Fruit fly (Drosophila melanogaster) whole organism, embryonic: ENCODE results near the gene Nup153.
A peak's percentile ranks its signal among the peaks of the same experiment; 100 is the strongest.

Source experiments
- Adf1 ChIP-seq: fragments of 200-800 bp; sonication (Bioruptor generic); IDR thresholded peaks from 2 replicates; pipeline ENCODE4 v1.3.6; 2022; ENCODE audit warnings: missing biosample characterization, missing genetic modification characterization
- Awh ChIP-seq: fragments of 200-800 bp; sonication (Bioruptor generic); IDR thresholded peaks from 2 replicates; pipeline ENCODE4, ENCODE4 v1.3.6; 2022; ENCODE audit warnings: missing biosample characterization, missing genetic modification characterization
- Bdp1 ChIP-seq: fragments of 200-800 bp; sonication (Bioruptor generic); optimal IDR thresholded peaks from 3 replicates; lab custom pipeline; 2016; ENCODE audit warnings: missing biosample characterization, missing genetic modification characterization
- Bgb ChIP-seq: fragments of 200-800 bp; sonication (Bioruptor generic); IDR thresholded peaks from 2 replicates; pipeline ENCODE4 v1.3.6; 2022; ENCODE audit warnings: missing biosample characterization, missing genetic modification characterization; ENCODE audit not compliant: partially characterized antibody
- CG14014 ChIP-seq: fragments of 200-800 bp; sonication (Bioruptor generic); IDR thresholded peaks from 2 replicates; pipeline ENCODE4 v1.3.6; 2022; ENCODE audit warnings: missing biosample characterization, missing genetic modification characterization
- CG1602 ChIP-seq: fragments of 200-800 bp; sonication (Bioruptor generic); optimal IDR thresholded peaks from 3 replicates; lab custom pipeline; 2016; ENCODE audit warnings: missing biosample characterization, missing genetic modification characterization
- CG16813 ChIP-seq: fragments of 200-800 bp; sonication (Bioruptor generic); IDR thresholded peaks from 3 replicates; pipeline ENCODE4 v1.3.6; 2022; ENCODE audit warnings: missing biosample characterization, missing genetic modification characterization; ENCODE audit not compliant: partially characterized antibody
- CG1792 ChIP-seq: fragments of 200-800 bp; sonication (Bioruptor generic); optimal IDR thresholded peaks from 2 replicates; lab custom pipeline; 2016; ENCODE audit warnings: missing biosample characterization, missing genetic modification characterization
- CG18619 ChIP-seq: fragments of 200-800 bp; sonication (Bioruptor generic); optimal IDR thresholded peaks from 3 replicates; lab custom pipeline; 2017; ENCODE audit warnings: missing biosample characterization, mild to moderate bottlenecking, missing genetic modification characterization
- CG3065 ChIP-seq: fragments of 200-800 bp; sonication (Bioruptor generic); optimal IDR thresholded peaks from 2 replicates; lab custom pipeline; 2016; ENCODE audit warnings: missing biosample characterization, missing genetic modification characterization
- CG32767 ChIP-seq: fragments of 200-800 bp; sonication (Bioruptor generic); IDR thresholded peaks from 2 replicates; pipeline ENCODE4 v1.3.6; 2022; ENCODE audit warnings: missing biosample characterization, missing genetic modification characterization
- CG33213 ChIP-seq: fragments of 200-800 bp; sonication (Bioruptor generic); optimal IDR thresholded peaks from 3 replicates; lab custom pipeline; 2016; ENCODE audit warnings: missing biosample characterization, missing genetic modification characterization
- CG3995 ChIP-seq: fragments of 200-800 bp; sonication (Bioruptor generic); optimal IDR thresholded peaks from 3 replicates; lab custom pipeline; 2016; ENCODE audit warnings: missing biosample characterization, missing genetic modification characterization
- CG4360 ChIP-seq: fragments of 200-800 bp; sonication (Bioruptor generic); IDR thresholded peaks from 2 replicates; pipeline ENCODE4 v1.3.6; 2022; ENCODE audit warnings: missing biosample characterization, missing genetic modification characterization
- CG5953 ChIP-seq: fragments of 200-800 bp; sonication (Bioruptor generic); IDR thresholded peaks from 2 replicates; pipeline ENCODE4 v1.3.6; 2022; ENCODE audit warnings: missing biosample characterization, missing genetic modification characterization
- CG6175 ChIP-seq: fragments of 200-800 bp; sonication (Bioruptor generic); IDR thresholded peaks from 3 replicates; pipeline ENCODE4 v1.3.6; 2022; ENCODE audit warnings: missing biosample characterization, missing genetic modification characterization
- CG6689 ChIP-seq: fragments of 200-800 bp; sonication (Bioruptor generic); IDR thresholded peaks from 2 replicates; pipeline ENCODE4 v1.3.6; 2022; ENCODE audit warnings: missing biosample characterization, missing genetic modification characterization
- CG7987 ChIP-seq: fragments of 200-800 bp; sonication (Bioruptor generic); optimal IDR thresholded peaks from 2 replicates; lab custom pipeline; 2018; ENCODE audit warnings: missing biosample characterization, mild to moderate bottlenecking, missing genetic modification characterization, moderate library complexity
- CG8290 ChIP-seq, 3 experiments: fragments of 200-800 bp; sonication (Bioruptor generic); optimal IDR thresholded peaks; 2 replicates each; lab custom pipeline; 2016 to 2019; ENCODE audit warnings: missing biosample characterization in 3 of 3, missing genetic modification characterization in 3 of 3, mild to moderate bottlenecking in 2 of 3, moderate library complexity in 1 of 3
- CG9437 ChIP-seq: fragments of 200-800 bp; sonication (Bioruptor generic); optimal IDR thresholded peaks from 2 replicates; lab custom pipeline; 2018; ENCODE audit warnings: missing biosample characterization, mild to moderate bottlenecking, missing genetic modification characterization
- CG9727 ChIP-seq: fragments of 200-800 bp; sonication (Bioruptor generic); optimal IDR thresholded peaks from 3 replicates; lab custom pipeline; 2017; ENCODE audit warnings: missing biosample characterization, mild to moderate bottlenecking, missing genetic modification characterization
- CG9797 ChIP-seq: fragments of 200-800 bp; sonication (Bioruptor generic); optimal IDR thresholded peaks from 3 replicates; lab custom pipeline; 2018; ENCODE audit warnings: missing biosample characterization, mild to moderate bottlenecking, missing genetic modification characterization
- D19A ChIP-seq: fragments of 200-800 bp; optimal IDR thresholded peaks from 3 replicates; lab custom pipeline; 2019; ENCODE audit warnings: missing biosample characterization, mild to moderate bottlenecking, missing genetic modification characterization, moderate library complexity
- Dbx ChIP-seq: fragments of 200-800 bp; sonication (Bioruptor generic); IDR thresholded peaks from 3 replicates; pipeline ENCODE4 v1.3.6; 2022; ENCODE audit warnings: missing biosample characterization, missing genetic modification characterization
- GATAe ChIP-seq: fragments of 200-800 bp; sonication (Bioruptor generic); conservative IDR thresholded peaks from 2 replicates; pipeline ENCODE4 v1.3.6; 2022; ENCODE audit warnings: missing biosample characterization, missing genetic modification characterization
- Hr51 ChIP-seq, 2 experiments: fragments of 200-800 bp; sonication (Bioruptor generic); optimal IDR thresholded peaks; 2 replicates in 1 of 2; 3 replicates in 1 of 2; lab custom pipeline; 2016 to 2018; ENCODE audit warnings: missing biosample characterization in 2 of 2, missing genetic modification characterization in 2 of 2, mild to moderate bottlenecking in 1 of 2, moderate library complexity in 1 of 2
- Max ChIP-seq: fragments of 200-800 bp; sonication (Bioruptor generic); optimal IDR thresholded peaks from 2 replicates; lab custom pipeline; 2016; ENCODE audit warnings: missing biosample characterization, mild to moderate bottlenecking, missing genetic modification characterization
- Myb ChIP-seq: fragments of 200-800 bp; sonication (Bioruptor generic); optimal IDR thresholded peaks from 2 replicates; lab custom pipeline; 2016; ENCODE audit warnings: missing biosample characterization, missing genetic modification characterization
- NFAT ChIP-seq: fragments of 200-800 bp; sonication (Bioruptor generic); IDR thresholded peaks from 2 replicates; pipeline ENCODE4 v1.3.6; 2022; ENCODE audit warnings: missing biosample characterization, missing genetic modification characterization
- NK7.1 ChIP-seq: fragments of 200-800 bp; sonication (Bioruptor generic); optimal IDR thresholded peaks from 3 replicates; lab custom pipeline; 2016; ENCODE audit warnings: missing biosample characterization, missing genetic modification characterization
- abd-A ChIP-seq: fragments of 200-800 bp; sonication (Bioruptor generic); optimal IDR thresholded peaks from 3 replicates; lab custom pipeline; 2019; ENCODE audit warnings: missing biosample characterization, mild to moderate bottlenecking, missing genetic modification characterization, moderate library complexity
- ase ChIP-seq: fragments of 200-800 bp; sonication (Bioruptor generic); IDR thresholded peaks from 3 replicates; pipeline ENCODE4 v1.3.6; 2022; ENCODE audit warnings: missing biosample characterization, missing genetic modification characterization
- br ChIP-seq: fragments of >200 bp; optimal IDR thresholded peaks from 2 replicates; lab custom pipeline; 2017
- fd96Cb ChIP-seq: fragments of 200-800 bp; sonication (Bioruptor generic); optimal IDR thresholded peaks from 2 replicates; lab custom pipeline; 2018; ENCODE audit warnings: missing biosample characterization, mild to moderate bottlenecking, missing genetic modification characterization, moderate library complexity
- jumu ChIP-seq: fragments of 200-800 bp; sonication (Bioruptor generic); optimal IDR thresholded peaks from 3 replicates; lab custom pipeline; 2016; ENCODE audit warnings: missing biosample characterization, missing genetic modification characterization
- ken ChIP-seq: fragments of 200-800 bp; sonication (Bioruptor generic); IDR thresholded peaks from 3 replicates; pipeline ENCODE4 v1.3.6; 2022; ENCODE audit warnings: missing biosample characterization, missing genetic modification characterization
- mirr ChIP-seq: fragments of 200-800 bp; sonication (Bioruptor generic); optimal IDR thresholded peaks from 3 replicates; lab custom pipeline; 2018; ENCODE audit warnings: missing biosample characterization, mild to moderate bottlenecking, missing genetic modification characterization
- nau ChIP-seq: fragments of 200-800 bp; sonication (Bioruptor generic); optimal IDR thresholded peaks from 3 replicates; lab custom pipeline; 2017; ENCODE audit warnings: missing biosample characterization, mild to moderate bottlenecking, missing genetic modification characterization, missing genetic modification reagents
- pan ChIP-seq, 4 experiments: fragments of >200 bp in 3 of 4; fragments of 200-800 bp in 1 of 4; sonication (Bioruptor generic) in 1 of 4; optimal IDR thresholded peaks in 3 of 4; IDR thresholded peaks in 1 of 4; 2 replicates each; pipeline versions ENCODE4 v1.3.6 to Lab custom; 2017 to 2022; ENCODE audit warnings: missing biosample characterization in 2 of 4, missing genetic modification characterization in 2 of 4, mixed read lengths in 1 of 4
- phol ChIP-seq: fragments of 200-800 bp; sonication (Bioruptor generic); optimal IDR thresholded peaks from 3 replicates; lab custom pipeline; 2018; ENCODE audit warnings: missing biosample characterization, mild to moderate bottlenecking, missing genetic modification characterization, moderate library complexity
- pzg ChIP-seq: fragments of 200-800 bp; sonication (Bioruptor generic); optimal IDR thresholded peaks from 3 replicates; lab custom pipeline; 2018; ENCODE audit warnings: missing biosample characterization, mild to moderate bottlenecking, missing genetic modification characterization, moderate library complexity
- run ChIP-seq: fragments of 200-800 bp; sonication (Bioruptor generic); optimal IDR thresholded peaks from 3 replicates; lab custom pipeline; 2018; ENCODE audit warnings: missing biosample characterization, mild to moderate bottlenecking, missing genetic modification characterization
- schlank ChIP-seq: fragments of 200-800 bp; sonication (Bioruptor generic); optimal IDR thresholded peaks from 2 replicates; lab custom pipeline; 2018; ENCODE audit warnings: missing biosample characterization, mild to moderate bottlenecking, missing genetic modification characterization
- ssp ChIP-seq: fragments of 200-800 bp; sonication (Bioruptor generic); IDR thresholded peaks from 2 replicates; pipeline ENCODE4 v1.3.6; 2022; ENCODE audit warnings: missing biosample characterization, missing genetic modification characterization
- stwl ChIP-seq: fragments of 200-800 bp; sonication (Bioruptor generic); optimal IDR thresholded peaks from 3 replicates; lab custom pipeline; 2018; ENCODE audit warnings: missing biosample characterization, mild to moderate bottlenecking, missing genetic modification characterization, moderate library complexity
- toy ChIP-seq: fragments of 200-800 bp; sonication (Bioruptor generic); IDR thresholded peaks from 2 replicates; pipeline ENCODE4 v1.3.6; 2022; ENCODE audit warnings: missing biosample characterization, missing genetic modification characterization
- tup ChIP-seq: fragments of 200-800 bp; sonication (Bioruptor generic); optimal IDR thresholded peaks from 2 replicates; lab custom pipeline; 2016; ENCODE audit warnings: missing biosample characterization, mild to moderate bottlenecking, missing genetic modification characterization, moderate library complexity
- wdn ChIP-seq: fragments of 200-800 bp; sonication (Bioruptor generic); IDR thresholded peaks from 2 replicates; pipeline ENCODE4 v1.3.6; 2022; ENCODE audit warnings: missing biosample characterization, missing genetic modification characterization
- z ChIP-seq: fragments of 200-800 bp; sonication (Bioruptor generic); IDR thresholded peaks from 3 replicates; pipeline ENCODE4 v1.3.6; 2022; ENCODE audit warnings: missing biosample characterization, missing genetic modification characterization

Gene Nup153

DNA sequence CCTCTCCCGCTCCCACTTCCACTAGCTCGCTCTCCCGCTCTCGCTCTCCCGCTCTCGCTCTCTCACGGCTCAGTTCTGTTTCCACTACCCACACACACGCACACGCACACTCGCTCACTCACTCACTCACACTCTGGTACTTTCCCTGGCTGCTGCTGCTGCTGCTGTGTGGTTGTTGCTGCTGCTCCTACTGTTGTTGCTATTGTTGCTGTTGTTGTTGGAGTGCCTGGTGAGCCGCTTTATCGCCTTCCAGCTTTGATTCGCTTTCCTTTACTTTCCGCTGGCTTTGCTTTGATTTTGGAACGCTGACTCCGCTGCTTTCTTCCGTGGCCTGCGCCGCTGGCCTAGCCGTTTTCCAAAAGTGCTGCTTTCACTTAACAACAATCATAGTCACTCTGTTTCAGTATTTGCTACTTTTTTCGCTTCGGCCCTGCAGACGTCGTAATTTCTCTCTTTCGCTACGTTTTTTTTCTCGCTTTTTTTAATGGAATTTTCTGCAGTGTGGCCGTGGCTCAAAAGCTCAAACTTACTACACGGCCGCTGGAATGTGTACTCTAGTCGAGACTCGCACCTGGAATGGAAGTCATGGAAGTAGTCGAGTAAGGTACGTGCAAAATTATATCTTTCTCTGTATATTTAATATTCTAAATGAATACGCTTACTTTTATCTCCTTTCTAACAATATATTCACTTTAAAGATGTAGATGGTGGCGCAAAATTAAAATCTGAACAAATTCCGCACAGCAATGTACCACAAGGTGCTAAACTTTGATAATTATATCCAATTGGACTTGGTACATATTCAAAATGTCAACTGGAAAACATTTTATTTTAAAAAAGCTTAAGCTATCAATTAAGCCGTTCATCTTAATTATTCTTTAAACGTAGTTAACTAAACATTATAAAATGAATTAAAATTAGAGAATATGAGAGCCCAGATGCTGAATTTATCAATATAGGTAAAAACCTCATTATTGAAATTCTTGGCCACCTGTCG lies 39.2 kb upstream of the Nup153 start, which contains the start of gene Pp2B-14D (continued):
- no peak for TF ChIP-seq mirr (GFP tag; lab: Kevin White, UChicago)
- no peak for TF ChIP-seq toy (GFP tag; lab: Robert Waterston, UW)
- TF ChIP-seq ken = no peak
- peak; percentile 26 for TF ChIP-seq abd-A
- TF ChIP-seq CG3065 = no peak
- TF ChIP-seq ase (GFP tag; lab: Robert Waterston, UW) = no peak
- TF ChIP-seq CG6175 (GFP tag; lab: Robert Waterston, UW) = no peak
- no peak for TF ChIP-seq Dbx
- peak; percentile 10 for TF ChIP-seq Myb (GFP tag; lab: Kevin White, UChicago)
- no peak for TF ChIP-seq GATAe (GFP tag; lab: Robert Waterston, UW)
- no peak for TF ChIP-seq run (tag; lab: Kevin White, UChicago)
- TF ChIP-seq stwl (tag; lab: Kevin White, UChicago) = peak; percentile 49
- peak; percentile 62 for TF ChIP-seq CG9797
- peak; percentile 99 for TF ChIP-seq CG4360 (GFP tag; lab: Robert Waterston, UW)
- TF ChIP-seq NK7.1 (GFP tag; lab: Kevin White, UChicago) = no peak
- TF ChIP-seq phol = peak; percentile 27
- TF ChIP-seq CG14014 (GFP tag; lab: Robert Waterston, UW) = no peak
- no peak for TF ChIP-seq CG18619 (GFP tag; lab: Kevin White, UChicago)
- TF ChIP-seq CG6689 = peak; percentile 81
- no peak for TF ChIP-seq CG16813 (GFP tag; lab: Robert Waterston, UW)
- no peak for TF ChIP-seq pan (optimal IDR thresholded peaks at IDR 0.05; lab: Kevin White, UChicago)
- no peak for TF ChIP-seq pan (GFP tag; optimal IDR thresholded peaks at IDR 0.05 in 1 of 2, IDR thresholded peaks at IDR 0.05 in 1 of 2)
- TF ChIP-seq CG9437 (GFP tag; lab: Kevin White, UChicago) = peak; percentile 11
- no peak for TF ChIP-seq CG9727 (GFP tag; lab: Kevin White, UChicago)
- no peak for TF ChIP-seq D19A (tag; lab: Kevin White, UChicago)
- TF ChIP-seq wdn (GFP tag; lab: Robert Waterston, UW) = no peak
- no peak for TF ChIP-seq CG3995
- no peak for TF ChIP-seq Max (GFP tag; lab: Kevin White, UChicago)
- TF ChIP-seq Bgb (GFP tag; lab: Robert Waterston, UW) = no peak
- no peak for TF ChIP-seq Awh
- no peak for TF ChIP-seq z (GFP tag; lab: Robert Waterston, UW)
- no peak for TF ChIP-seq CG1602 (GFP tag; lab: Kevin White, UChicago)
- TF ChIP-seq pzg = peak; percentile 61
- no peak for TF ChIP-seq CG32767 (GFP tag; lab: Robert Waterston, UW)
- TF ChIP-seq NFAT = no peak; the same call in 1 of the 2 replicates
- no peak for TF ChIP-seq fd96Cb (tag; lab: Kevin White, UChicago)
- no peak for TF ChIP-seq Hr51 (GFP tag; optimal IDR thresholded peaks at IDR 0.05; lab: Kevin White, UChicago)
- no peak for TF ChIP-seq tup (GFP tag; lab: Kevin White, UChicago)
- no peak for TF ChIP-seq CG8290 (GFP tag; optimal IDR thresholded peaks at IDR 0.05; lab: Kevin White, UChicago)
- TF ChIP-seq CG8290 (tag; optimal IDR thresholded peaks at IDR 0.05; lab: Kevin White, UChicago) = peak in 1 of 2 experiments; percentile 37
- TF ChIP-seq br = no peak
- peak; percentile 46 for TF ChIP-seq Adf1 (GFP tag; lab: Robert Waterston, UW)
- TF ChIP-seq schlank = no peak
- peak; percentile 8 for TF ChIP-seq CG33213 (GFP tag; lab: Kevin White, UChicago)
- TF ChIP-seq CG7987 (GFP tag; lab: Kevin White, UChicago) = no peak
- no peak for TF ChIP-seq CG1792 (GFP tag; lab: Kevin White, UChicago)
- peak; percentile 13 for TF ChIP-seq nau
- no peak for TF ChIP-seq CG5953 (GFP tag; lab: Robert Waterston, UW)
- TF ChIP-seq Bdp1 = no peak
- TF ChIP-seq ssp = no peak
- no peak for TF ChIP-seq jumu
